Worm (Caenorhabditis elegans) whole organism, L3 larva: ENCODE results near the gene F21F8.5.

Experiments
- egl-27 ChIP-seq: sonication (generic microtip); optimal IDR thresholded peaks from 4 replicates; lab custom pipeline; 2017; ENCODE audit warnings: missing biosample characterization, missing genetic modification reagents, missing genetic modification characterization
- elt-2 ChIP-seq: sonication (generic microtip); optimal IDR thresholded peaks from 2 replicates; lab custom pipeline; 2016; ENCODE audit warnings: missing genetic modification reagents, mild to moderate bottlenecking, missing genetic modification characterization, missing compliant biosample characterization
- jun-1 ChIP-seq: fragments of 150-350 bp; optimal IDR thresholded peaks from 2 replicates; lab custom pipeline; 2014; ENCODE audit warnings: missing biosample characterization, missing genetic modification reagents, missing genetic modification characterization
- nhr-12 ChIP-seq: fragments of 150-350 bp; optimal IDR thresholded peaks from 2 replicates; lab custom pipeline; 2014; ENCODE audit warnings: missing biosample characterization, missing genetic modification characterization
- nhr-28 ChIP-seq: fragments of 150-350 bp; optimal IDR thresholded peaks from 2 replicates; lab custom pipeline; 2014; ENCODE audit warnings: missing biosample characterization, missing genetic modification characterization
- pqm-1 ChIP-seq: fragments of 150-350 bp; optimal IDR thresholded peaks from 2 replicates; lab custom pipeline; 2017; ENCODE audit warnings: missing biosample characterization, missing genetic modification characterization, inconsistent platforms
- unc-62 ChIP-seq: fragments of 150-350 bp; sonication (generic microtip); optimal IDR thresholded peaks from 4 replicates; lab custom pipeline; 2014; ENCODE audit warnings: missing biosample characterization, missing genetic modification reagents, missing genetic modification characterization

DNA sequence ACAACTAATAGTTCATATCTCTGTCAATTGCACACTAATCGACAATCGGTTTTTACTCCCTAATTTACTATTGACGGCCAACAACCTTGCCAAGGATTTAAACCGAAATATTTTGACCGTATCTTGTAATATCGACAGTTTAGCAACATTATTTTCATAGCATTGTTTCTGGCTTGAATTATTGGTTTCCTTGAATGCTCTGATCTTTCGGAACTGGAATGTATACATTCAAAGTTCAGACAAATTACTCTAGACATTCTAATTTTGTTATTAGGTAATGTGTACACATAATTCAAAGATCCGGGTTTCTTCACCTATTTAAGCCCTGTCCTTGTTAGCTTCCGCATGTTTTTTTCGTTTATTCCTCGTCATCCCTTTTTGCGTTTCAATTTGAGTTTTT, 2.2 kb downstream of the F21F8.5 start, which contains the start of gene C16D9.9:
- no peak for TF ChIP-seq egl-27 (tag; lab: Kevin White, UChicago)
- TF ChIP-seq jun-1 (tag; lab: Kevin White, UChicago): no peak
- no peak for TF ChIP-seq nhr-12
- TF ChIP-seq elt-2 (tag; lab: Kevin White, UChicago): no peak
- TF ChIP-seq nhr-28 (tag; lab: Kevin White, UChicago): no peak
- no peak for TF ChIP-seq pqm-1
- no peak for TF ChIP-seq unc-62 (GFP tag; lab: Kevin White, UChicago)
